Fruit fly (Drosophila melanogaster) whole organism, embryonic: ENCODE data around the gene Alp10.

ENCODE experiments used
- ATbp ChIP-seq: fragments of 200-800 bp; sonication (Bioruptor generic); optimal IDR thresholded peaks from 2 replicates; lab custom pipeline; 2017; ENCODE audit warnings: missing biosample characterization, mild to moderate bottlenecking, missing genetic modification characterization, missing genetic modification reagents
- Bgb ChIP-seq: fragments of 200-800 bp; sonication (Bioruptor generic); IDR thresholded peaks from 2 replicates; pipeline ENCODE4 v1.3.6; 2022; ENCODE audit warnings: missing biosample characterization, missing genetic modification characterization; ENCODE audit not compliant: partially characterized antibody
- CG10543 ChIP-seq: fragments of 200-800 bp; sonication (Bioruptor generic); optimal IDR thresholded peaks from 3 replicates; lab custom pipeline; 2017; ENCODE audit warnings: missing biosample characterization, mild to moderate bottlenecking, missing genetic modification characterization, moderate library complexity
- CG12155 ChIP-seq: fragments of 200-800 bp; sonication (Bioruptor generic); optimal IDR thresholded peaks from 3 replicates; lab custom pipeline; 2016; ENCODE audit warnings: missing biosample characterization, missing genetic modification characterization
- CG12391 ChIP-seq: fragments of 200-800 bp; sonication (Bioruptor generic); optimal IDR thresholded peaks from 3 replicates; lab custom pipeline; 2018; ENCODE audit warnings: missing biosample characterization, mild to moderate bottlenecking, missing genetic modification characterization, moderate library complexity
- CG12744 ChIP-seq: fragments of 200-800 bp; sonication (Bioruptor generic); optimal IDR thresholded peaks from 2 replicates; lab custom pipeline; 2016; ENCODE audit warnings: missing biosample characterization, missing genetic modification characterization
- CG14050 ChIP-seq: fragments of 200-800 bp; sonication (Bioruptor generic); IDR thresholded peaks from 3 replicates; pipeline ENCODE4 v1.3.6; 2022; ENCODE audit warnings: missing biosample characterization, missing genetic modification characterization
- CG14710 ChIP-seq: fragments of 200-800 bp; sonication (Bioruptor generic); optimal IDR thresholded peaks from 3 replicates; lab custom pipeline; 2019; ENCODE audit warnings: missing biosample characterization, mild to moderate bottlenecking, missing genetic modification characterization, moderate library complexity
- CG15479 ChIP-seq: fragments of 200-800 bp; sonication (Bioruptor generic); optimal IDR thresholded peaks from 3 replicates; lab custom pipeline; 2019; ENCODE audit warnings: missing biosample characterization, mild to moderate bottlenecking, missing genetic modification characterization, moderate library complexity
- CG16863 ChIP-seq: fragments of 200-800 bp; sonication (Bioruptor generic); optimal IDR thresholded peaks from 3 replicates; lab custom pipeline; 2016; ENCODE audit warnings: missing biosample characterization, missing genetic modification characterization
- CG17829 ChIP-seq: fragments of 200-800 bp; optimal IDR thresholded peaks from 2 replicates; lab custom pipeline; 2019; ENCODE audit warnings: missing biosample characterization, mild to moderate bottlenecking, missing genetic modification characterization, moderate library complexity
- CG2129 ChIP-seq: fragments of 200-800 bp; sonication (Bioruptor generic); IDR thresholded peaks from 2 replicates; pipeline ENCODE4 v1.3.6; 2022; ENCODE audit warnings: missing biosample characterization, missing genetic modification characterization; ENCODE audit not compliant: partially characterized antibody
- CG32767 ChIP-seq: fragments of 200-800 bp; sonication (Bioruptor generic); IDR thresholded peaks from 2 replicates; pipeline ENCODE4 v1.3.6; 2022; ENCODE audit warnings: missing biosample characterization, missing genetic modification characterization
- CG3995 ChIP-seq: fragments of 200-800 bp; sonication (Bioruptor generic); optimal IDR thresholded peaks from 3 replicates; lab custom pipeline; 2016; ENCODE audit warnings: missing biosample characterization, missing genetic modification characterization
- CG4854 ChIP-seq: fragments of 200-800 bp; sonication (Bioruptor generic); optimal IDR thresholded peaks from 2 replicates; lab custom pipeline; 2016; ENCODE audit warnings: missing biosample characterization, missing genetic modification characterization, inconsistent platforms
- CG5180 ChIP-seq: fragments of 200-800 bp; sonication (Bioruptor generic); optimal IDR thresholded peaks from 3 replicates; lab custom pipeline; 2017; ENCODE audit warnings: missing biosample characterization, missing genetic modification characterization, mild to moderate bottlenecking, moderate library complexity, missing genetic modification reagents
- CG6683 ChIP-seq: fragments of 200-800 bp; sonication (Bioruptor generic); optimal IDR thresholded peaks from 2 replicates; lab custom pipeline; 2017; ENCODE audit warnings: missing biosample characterization, mild to moderate bottlenecking, missing genetic modification characterization, missing genetic modification reagents
- CG6689 ChIP-seq: fragments of 200-800 bp; sonication (Bioruptor generic); IDR thresholded peaks from 2 replicates; pipeline ENCODE4 v1.3.6; 2022; ENCODE audit warnings: missing biosample characterization, missing genetic modification characterization
- CG6813 ChIP-seq: fragments of 200-800 bp; sonication (Bioruptor generic); optimal IDR thresholded peaks from 2 replicates; lab custom pipeline; 2017; ENCODE audit warnings: missing biosample characterization, missing genetic modification characterization, mild to moderate bottlenecking, moderate library complexity, missing genetic modification reagents
- CG7963 ChIP-seq: fragments of 200-800 bp; sonication (Bioruptor generic); IDR thresholded peaks from 3 replicates; pipeline ENCODE4 v1.3.6; 2022; ENCODE audit warnings: missing biosample characterization, missing genetic modification characterization; ENCODE audit not compliant: partially characterized antibody
- CG8388 ChIP-seq: fragments of 200-800 bp; sonication (Bioruptor generic); optimal IDR thresholded peaks from 2 replicates; lab custom pipeline; 2019; ENCODE audit warnings: missing biosample characterization, mild to moderate bottlenecking, missing genetic modification characterization, moderate library complexity
- Camta ChIP-seq: fragments of 200-800 bp; sonication (Bioruptor generic); optimal IDR thresholded peaks from 2 replicates; lab custom pipeline; 2016; ENCODE audit warnings: missing biosample characterization, missing genetic modification characterization
- CrebB ChIP-seq: fragments of 200-800 bp; sonication (Bioruptor generic); optimal IDR thresholded peaks from 3 replicates; lab custom pipeline; 2018; ENCODE audit warnings: missing biosample characterization, mild to moderate bottlenecking, missing genetic modification characterization
- D19A ChIP-seq: fragments of 200-800 bp; optimal IDR thresholded peaks from 3 replicates; lab custom pipeline; 2019; ENCODE audit warnings: missing biosample characterization, mild to moderate bottlenecking, missing genetic modification characterization, moderate library complexity
- Fer1 ChIP-seq: fragments of 200-800 bp; sonication (Bioruptor generic); optimal IDR thresholded peaks from 2 replicates; lab custom pipeline; 2017; ENCODE audit warnings: missing biosample characterization, mild to moderate bottlenecking, missing genetic modification characterization
- Gug ChIP-seq: fragments of 200-800 bp; sonication (Bioruptor generic); IDR thresholded peaks from 4 replicates; pipeline ENCODE4 v1.3.6; 2022; ENCODE audit warnings: missing biosample characterization, missing genetic modification characterization
- HLH54F ChIP-seq: fragments of 200-800 bp; sonication (Bioruptor generic); optimal IDR thresholded peaks from 3 replicates; lab custom pipeline; 2016; ENCODE audit warnings: missing biosample characterization, missing genetic modification characterization
- Taf1 ChIP-seq: fragments of 200-800 bp; sonication (Bioruptor generic); IDR thresholded peaks from 2 replicates; pipeline ENCODE4 v1.3.6; 2022; ENCODE audit warnings: missing biosample characterization, missing genetic modification characterization
- ato ChIP-seq: fragments of 200-800 bp; sonication (Bioruptor generic); IDR thresholded peaks from 2 replicates; pipeline ENCODE4 v1.3.6; 2022; ENCODE audit warnings: missing biosample characterization, missing genetic modification characterization; ENCODE audit not compliant: partially characterized antibody
- br ChIP-seq: fragments of >200 bp; optimal IDR thresholded peaks from 2 replicates; lab custom pipeline; 2017
- chinmo ChIP-seq: fragments of 200-800 bp; sonication (Bioruptor generic); IDR thresholded peaks from 4 replicates; pipeline ENCODE4 v1.3.6; 2022; ENCODE audit warnings: missing biosample characterization, missing genetic modification characterization; ENCODE audit not compliant: partially characterized antibody
- dati ChIP-seq: fragments of 200-800 bp; sonication (Bioruptor generic); IDR thresholded peaks from 2 replicates; pipeline ENCODE4 v1.3.6; 2022; ENCODE audit warnings: missing biosample characterization, missing genetic modification characterization
- dm ChIP-seq: fragments of 200-800 bp; sonication (Bioruptor generic); optimal IDR thresholded peaks from 3 replicates; lab custom pipeline; 2016; ENCODE audit warnings: missing biosample characterization, missing genetic modification characterization
- eve ChIP-seq, 2 experiments: fragments of >200 bp; optimal IDR thresholded peaks; 2 replicates each; lab custom pipeline; 2017; ENCODE audit warnings: missing biosample characterization in 2 of 2, missing genetic modification characterization in 2 of 2
- ewg ChIP-seq: fragments of 200-800 bp; sonication (Bioruptor generic); optimal IDR thresholded peaks from 3 replicates; lab custom pipeline; 2017; ENCODE audit warnings: mild to moderate bottlenecking, missing biosample characterization, missing genetic modification reagents, missing genetic modification characterization
- fd96Cb ChIP-seq: fragments of 200-800 bp; sonication (Bioruptor generic); optimal IDR thresholded peaks from 2 replicates; lab custom pipeline; 2018; ENCODE audit warnings: missing biosample characterization, mild to moderate bottlenecking, missing genetic modification characterization, moderate library complexity
- gsb ChIP-seq: fragments of 200-800 bp; sonication (Bioruptor generic); IDR thresholded peaks from 2 replicates; pipeline ENCODE4 v1.3.6; 2022; ENCODE audit warnings: missing biosample characterization, missing genetic modification characterization
- kay ChIP-seq: fragments of 200-800 bp; sonication (Bioruptor generic); optimal IDR thresholded peaks from 2 replicates; lab custom pipeline; 2016; ENCODE audit warnings: missing biosample characterization, missing genetic modification characterization
- nerfin-2 ChIP-seq: fragments of 200-800 bp; sonication (Bioruptor generic); IDR thresholded peaks from 2 replicates; pipeline ENCODE4 v1.3.6; 2022; ENCODE audit warnings: missing biosample characterization, missing genetic modification characterization; ENCODE audit not compliant: partially characterized antibody
- oc ChIP-seq: fragments of 200-800 bp; sonication (Bioruptor generic); optimal IDR thresholded peaks from 2 replicates; lab custom pipeline; 2018; ENCODE audit warnings: missing biosample characterization, mild to moderate bottlenecking, missing genetic modification characterization, moderate library complexity
- pnt ChIP-seq: fragments of 200-800 bp; sonication (Bioruptor generic); optimal IDR thresholded peaks from 3 replicates; lab custom pipeline; 2016; ENCODE audit warnings: missing biosample characterization, missing genetic modification characterization
- sim ChIP-seq: fragments of 200-800 bp; sonication (Bioruptor generic); IDR thresholded peaks from 2 replicates; pipeline ENCODE4 v1.3.6; 2022; ENCODE audit warnings: missing biosample characterization, missing genetic modification characterization
- slou ChIP-seq: fragments of 200-800 bp; sonication (Bioruptor generic); optimal IDR thresholded peaks from 3 replicates; lab custom pipeline; 2016; ENCODE audit warnings: missing biosample characterization, missing genetic modification characterization
- tll ChIP-seq, 2 experiments: fragments of 200-800 bp in 1 of 2; fragments of >200 bp in 1 of 2; sonication (Bioruptor generic) in 1 of 2; optimal IDR thresholded peaks; 2 replicates each; lab custom pipeline; 2017 to 2019; ENCODE audit warnings: missing biosample characterization in 2 of 2, missing genetic modification characterization in 2 of 2, mild to moderate bottlenecking in 1 of 2, moderate library complexity in 1 of 2
- tna ChIP-seq: fragments of 200-800 bp; sonication (Bioruptor generic); IDR thresholded peaks from 2 replicates; pipeline ENCODE4 v1.3.6; 2022; ENCODE audit warnings: missing biosample characterization, missing genetic modification characterization; ENCODE audit not compliant: partially characterized antibody
- ttk ChIP-seq: fragments of 200-800 bp; sonication (Bioruptor generic); IDR thresholded peaks from 2 replicates; pipeline ENCODE4 v2.1.2; 2022; ENCODE audit warnings: missing biosample characterization, missing genetic modification characterization
- vnd ChIP-seq: fragments of 200-800 bp; sonication (Bioruptor generic); IDR thresholded peaks from 3 replicates; pipeline ENCODE4 v1.3.6; 2022; ENCODE audit warnings: missing biosample characterization, missing genetic modification characterization; ENCODE audit not compliant: partially characterized antibody

Alp10 gene

dm6 chr3L:5577250-5578138, 17.6 kb downstream of the Alp10 start, which contains the start of gene Msr-110 (continued):
- TF ChIP-seq eve (GFP tag; optimal IDR thresholded peaks at IDR 0.05; lab: Kevin White, UChicago), result peak in 1 of 2 experiments; percentile 96
- peak; percentile 92 for TF ChIP-seq CG32767 (GFP tag; lab: Robert Waterston, UW)
- TF ChIP-seq chinmo, result peak; percentile 82; the same call in 1 of the 4 replicates
- peak; percentile 69 for TF ChIP-seq CG12155
- peak; percentile 79 for TF ChIP-seq CG16863
- peak; percentile 47; the same call in 1 of the 2 replicates for TF ChIP-seq dati
- peak; percentile 78 for TF ChIP-seq ewg (GFP tag; lab: Kevin White, UChicago)
- TF ChIP-seq pnt (GFP tag; lab: Kevin White, UChicago), result peak; percentile 55
- peak; percentile 70 for TF ChIP-seq CG14710 (tag; lab: Kevin White, UChicago)
- TF ChIP-seq oc (tag; lab: Kevin White, UChicago), result peak; percentile 94
- TF ChIP-seq CG15479, result no peak
- 0 out of 2 replicates have a peak, but pooled peaks have one; percentile 30 for TF ChIP-seq Bgb (GFP tag; lab: Robert Waterston, UW)
- peak; percentile 90 for TF ChIP-seq fd96Cb (tag; lab: Kevin White, UChicago)
- TF ChIP-seq CG12744 (GFP tag; lab: Kevin White, UChicago), result peak; percentile 73
- TF ChIP-seq CG6683 (GFP tag; lab: Kevin White, UChicago), result peak; percentile 70
- TF ChIP-seq sim, result no peak; the same call in 1 of the 2 replicates
- peak; percentile 72 for TF ChIP-seq CG8388 (GFP tag; lab: Kevin White, UChicago)
- peak; percentile 86 for TF ChIP-seq Taf1 (GFP tag; lab: Robert Waterston, UW)
- peak; percentile 84 for TF ChIP-seq D19A (tag; lab: Kevin White, UChicago)
- peak; percentile 89 for TF ChIP-seq CG12391 (tag; lab: Kevin White, UChicago)
- peak; percentile 49 for TF ChIP-seq CG3995 (GFP tag; lab: Kevin White, UChicago)
- no peak for TF ChIP-seq CG7963 (GFP tag; lab: Robert Waterston, UW)
- TF ChIP-seq CG14050 (GFP tag; lab: Robert Waterston, UW), result peak; percentile 78; the same call in 2 of the 3 replicates
- TF ChIP-seq CG2129 (GFP tag; lab: Robert Waterston, UW), result no peak
- no peak for TF ChIP-seq ato (GFP tag; lab: Robert Waterston, UW)
- peak; percentile 81 for TF ChIP-seq CrebB (tag; lab: Kevin White, UChicago)
- TF ChIP-seq kay (GFP tag; lab: Kevin White, UChicago), result peak; percentile 57
- no peak for TF ChIP-seq nerfin-2 (GFP tag; lab: Robert Waterston, UW)
- no peak for TF ChIP-seq tll (GFP tag; optimal IDR thresholded peaks at IDR 0.05; lab: Kevin White, UChicago)
- TF ChIP-seq CG6813, result peak; percentile 83
- TF ChIP-seq Fer1 (GFP tag; lab: Kevin White, UChicago), result peak; percentile 90
- peak; percentile 89 for TF ChIP-seq CG6689
- peak; percentile 68 for TF ChIP-seq slou (GFP tag; lab: Kevin White, UChicago)
- peak; percentile 48 for TF ChIP-seq Camta (GFP tag; lab: Kevin White, UChicago)
- peak; percentile 76 for TF ChIP-seq gsb (GFP tag; lab: Robert Waterston, UW)
- peak; percentile 83 for TF ChIP-seq CG17829 (tag; lab: Kevin White, UChicago)
- TF ChIP-seq ttk, result peak; percentile 78
- TF ChIP-seq dm (GFP tag; lab: Kevin White, UChicago), result peak; percentile 52
- no peak for TF ChIP-seq tna (GFP tag; lab: Robert Waterston, UW)
- peak; percentile 83 for TF ChIP-seq CG5180 (GFP tag; lab: Kevin White, UChicago)
- peak; percentile 58 for TF ChIP-seq CG4854 (GFP tag; lab: Kevin White, UChicago)
- TF ChIP-seq CG10543 (GFP tag; lab: Kevin White, UChicago), result peak; percentile 89
- TF ChIP-seq HLH54F (GFP tag; lab: Kevin White, UChicago), result peak; percentile 77
- TF ChIP-seq vnd (GFP tag; lab: Robert Waterston, UW), result no peak
- peak; percentile 78; the same call in 3 of the 4 replicates for TF ChIP-seq Gug
- peak; percentile 87 for TF ChIP-seq ATbp
- no peak for TF ChIP-seq br (lab: Kevin White, UChicago)
